Worm (Caenorhabditis elegans): ENCODE data around the gene pph-2.

pph-2 gene

ce11 chrIV:11913295-11913940 lies 35.8 kb upstream of the pph-2 start:
- peak in 1 of 2 experiments; percentile 25 for TF ChIP-seq let-607 (tag; optimal IDR thresholded peaks at IDR 0.05)
- TF ChIP-seq F57A8.1 (GFP tag; optimal IDR thresholded peaks at IDR 0.05) = no peak
- no peak for TF ChIP-seq F37B4.10 (GFP tag; IDR thresholded peaks at IDR 0.05)
- peak; percentile 21; the same call in 1 of the 2 replicates for TF ChIP-seq Y95B8A.8 (GFP tag; IDR thresholded peaks at IDR 0.05)
- peak; percentile 37; the same call in 1 of the 2 replicates for TF ChIP-seq pbrm-1 (GFP tag; IDR thresholded peaks at IDR 0.05)
- TF ChIP-seq ceh-100 (GFP tag; IDR thresholded peaks at IDR 0.05) = peak; percentile 22; the same call in 1 of the 2 replicates
- peak; percentile 78 for TF ChIP-seq atf-7 (tag; optimal IDR thresholded peaks at IDR 0.05)
- peak; percentile 68 for TF ChIP-seq repo-1 (tag; optimal IDR thresholded peaks at IDR 0.05)
- TF ChIP-seq ztf-3 (GFP tag; optimal IDR thresholded peaks at IDR 0.05) = no peak
- TF ChIP-seq K11D2.4 (GFP tag; IDR thresholded peaks at IDR 0.05) = peak; percentile 43; the same call in 1 of the 2 replicates
- TF ChIP-seq madf-3 (GFP tag; IDR thresholded peaks at IDR 0.05) = 0 out of 2 replicates have a peak, but pooled peaks have one; percentile 40
- no peak for TF ChIP-seq attf-6 (GFP tag; IDR thresholded peaks at IDR 0.05)
- no peak for TF ChIP-seq nhr-179 (tag; optimal IDR thresholded peaks at IDR 0.05)
- TF ChIP-seq F39B2.1 (GFP tag; IDR thresholded peaks at IDR 0.05) = peak; percentile 56; the same call in 1 of the 2 replicates
- peak; percentile 35 for TF ChIP-seq lin-54 (GFP tag; optimal IDR thresholded peaks at IDR 0.05)
- no peak; the same call in 1 of the 2 replicates for TF ChIP-seq cebp-1 (GFP tag; IDR thresholded peaks at IDR 0.05)
- TF ChIP-seq cebp-1 (tag; optimal IDR thresholded peaks at IDR 0.05) = peak; percentile 74
- peak; percentile 34 for TF ChIP-seq ztf-26 (tag; optimal IDR thresholded peaks at IDR 0.05)
- TF ChIP-seq nhr-90 (tag; optimal IDR thresholded peaks at IDR 0.05) = peak; percentile 61
- TF ChIP-seq lsy-27 (tag; optimal IDR thresholded peaks at IDR 0.05; ENCODE audit: borderline replicate concordance, insufficient read depth) = no peak
- peak; percentile 34 for TF ChIP-seq nhr-80 (tag; optimal IDR thresholded peaks at IDR 0.05)
- TF ChIP-seq Y56A3A.18 (GFP tag; IDR thresholded peaks at IDR 0.05) = peak; percentile 80; the same call in 1 of the 2 replicates
- TF ChIP-seq hmg-1.2 (GFP tag; IDR thresholded peaks at IDR 0.05) = peak; percentile 33; the same call in 1 of the 2 replicates
- peak; percentile 61 for TF ChIP-seq ekl-4 (GFP tag; IDR thresholded peaks at IDR 0.05)
- peak; percentile 38 for TF ChIP-seq tlf-1 (GFP tag; optimal IDR thresholded peaks at IDR 0.05)
- TF ChIP-seq nfyb-1 (GFP tag; IDR thresholded peaks at IDR 0.05) = peak; percentile 65
- 0 out of 2 replicates have a peak, but pooled peaks have one; percentile 8 for TF ChIP-seq ceh-58 (GFP tag; IDR thresholded peaks at IDR 0.05)
- peak; percentile 87 for TF ChIP-seq B0336.3 (GFP tag; IDR thresholded peaks at IDR 0.05)
- peak; percentile 26 for TF ChIP-seq gei-17 (GFP tag; optimal IDR thresholded peaks at IDR 0.05)
- TF ChIP-seq snpc-1.1 (tag; optimal IDR thresholded peaks at IDR 0.05; ENCODE audit: insufficient read depth) = no peak
- TF ChIP-seq hsf-1 (GFP tag; IDR thresholded peaks at IDR 0.05) = peak; percentile 12; the same call in 1 of the 2 replicates
- TF ChIP-seq C06A6.2 (GFP tag; conservative IDR thresholded peaks at IDR 0.05) = no peak; the same call in 1 of the 2 replicates
- TF ChIP-seq zim-3 (tag; optimal IDR thresholded peaks at IDR 0.05) = no peak
- peak; percentile 96 for TF ChIP-seq Y53G8AR.9 (GFP tag; conservative IDR thresholded peaks at IDR 0.05)

DNA sequence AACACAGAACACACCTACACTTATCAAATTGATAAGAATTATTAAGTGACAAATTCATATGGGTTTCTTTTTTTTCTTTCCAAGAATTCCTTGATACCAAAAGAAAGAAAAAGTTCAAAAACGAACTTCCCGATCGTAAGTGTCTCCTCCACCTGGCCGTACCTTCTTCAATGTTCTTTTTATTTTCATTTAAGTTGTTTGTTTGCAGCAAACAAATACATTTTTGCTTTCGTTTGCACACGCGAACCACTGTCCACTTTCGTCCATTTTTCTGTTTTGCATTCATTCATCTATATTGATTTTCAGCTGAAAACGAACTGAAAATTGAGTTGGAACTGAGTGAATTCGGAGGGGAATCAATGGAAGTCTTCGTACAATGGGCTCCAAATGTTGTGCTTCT lies 34.1 kb upstream of the pph-2 start, which contains the start of gene VZK822L.2:
Gene VZK822L.2, plus strand, starts transcription at position 301 of the 400 bp plus-strand sequence.
- TF ChIP-seq dpl-1 (GFP tag; optimal IDR thresholded peaks at IDR 0.05) = no peak
- TF ChIP-seq F22D6.2 (tag; optimal IDR thresholded peaks at IDR 0.05) = no peak
- TF ChIP-seq hmg-20 (GFP tag; IDR thresholded peaks at IDR 0.05) = no peak
- TF ChIP-seq nhr-80 (tag; optimal IDR thresholded peaks at IDR 0.05) = peak; percentile 28
- no peak for TF ChIP-seq hmg-1.2 (GFP tag; IDR thresholded peaks at IDR 0.05)
- no peak for TF ChIP-seq madf-8 (GFP tag; conservative IDR thresholded peaks at IDR 0.05)
